Worm (Caenorhabditis elegans): ENCODE results near the gene isw-1.

Gene isw-1

DNA sequence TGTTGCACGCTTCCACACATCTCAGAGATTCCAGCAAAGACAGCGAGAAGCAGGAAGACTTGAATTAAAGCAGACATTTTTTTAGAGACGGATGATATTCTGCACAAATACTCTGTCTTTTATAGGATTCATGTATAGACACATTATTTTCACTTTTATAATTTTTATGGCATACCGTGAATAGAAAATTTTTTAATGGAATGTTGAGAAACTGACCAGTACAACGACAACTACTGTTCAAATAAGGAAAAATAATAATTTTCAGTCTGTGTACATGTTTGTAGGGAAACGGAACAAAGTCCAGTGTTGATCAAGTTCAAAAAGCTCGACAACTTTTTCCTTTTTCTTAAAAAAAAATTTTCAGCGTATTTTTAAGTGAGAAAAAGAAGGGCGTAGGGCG is 26.7 kb upstream of the isw-1 start, which contains the start of gene Y102E9.6:
TSS of gene Y102E9.6 (minus strand) at position 101 of the 400 bp plus-strand sequence.
- TF ChIP-seq efl-1 (optimal IDR thresholded peaks at IDR 0.05) (no peak), efl-1 (GFP tag; optimal IDR thresholded peaks at IDR 0.05 in 1 of 2) (peak in 1 of 2 experiments; percentile 68), unc-130 (tag; optimal IDR thresholded peaks at IDR 0.05) (no peak)

DNA sequence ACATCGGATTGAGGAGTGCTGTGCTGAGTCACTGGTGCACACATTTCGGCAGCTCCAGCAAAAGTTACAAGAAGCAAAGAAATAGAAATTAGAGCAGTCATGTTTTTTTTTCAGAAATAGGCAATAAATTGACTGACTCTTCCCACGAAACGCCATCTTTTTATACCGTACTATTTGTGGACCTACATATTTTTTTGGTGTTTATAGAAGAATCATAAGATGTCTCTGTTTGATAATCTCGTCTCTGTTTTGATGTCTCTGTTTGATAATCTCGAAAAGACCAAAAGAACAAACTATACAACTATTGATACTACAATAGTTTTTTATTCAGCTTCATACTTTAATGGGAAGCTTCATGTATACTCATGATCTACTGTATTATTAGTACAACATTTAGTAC is 24.5 kb upstream of the isw-1 start, which contains the start of gene Y102E9.3:
TSS of gene Y102E9.3 (minus strand) at position 101 of the 400 bp plus-strand sequence.
- TF ChIP-seq zip-4 (GFP tag; optimal IDR thresholded peaks at IDR 0.05) (no peak), lin-15B (tag; optimal IDR thresholded peaks at IDR 0.05) (no peak), sox-4 (tag; optimal IDR thresholded peaks at IDR 0.05) (no peak), jun-1 (tag; optimal IDR thresholded peaks at IDR 0.05) (no peak), fkh-10 (GFP tag; optimal IDR thresholded peaks at IDR 0.05) (no peak), efl-3 (GFP tag; optimal IDR thresholded peaks at IDR 0.05) (no peak), nhr-84 (tag; optimal IDR thresholded peaks at IDR 0.05) (no peak), hpl-2 (GFP tag; optimal IDR thresholded peaks at IDR 0.05) (no peak), C34B4.2 (tag; optimal IDR thresholded peaks at IDR 0.05) (no peak), mdl-1 (tag; optimal IDR thresholded peaks at IDR 0.05) (no peak), alr-1 (tag; optimal IDR thresholded peaks at IDR 0.05; ENCODE audit: borderline replicate concordance) (no peak), isw-1 (GFP tag; IDR thresholded peaks at IDR 0.05) (no peak), ces-1 (GFP tag; optimal IDR thresholded peaks at IDR 0.05) (no peak), lin-13 (GFP tag; optimal IDR thresholded peaks at IDR 0.05) (no peak), ama-1 (optimal IDR thresholded peaks at IDR 0.05) (no peak), elt-3 (tag; optimal IDR thresholded peaks at IDR 0.05) (no peak), ztf-4 (tag; optimal IDR thresholded peaks at IDR 0.05) (no peak), rnt-1 (tag; optimal IDR thresholded peaks at IDR 0.05) (no peak)

- TF ChIP-seq efl-1 (optimal IDR thresholded peaks at IDR 0.05) (peak in 1 of 2 experiments; percentile 41), efl-1 (GFP tag; optimal IDR thresholded peaks at IDR 0.05 in 1 of 2) (peak; percentile 23 to 94), dpl-1 (GFP tag; optimal IDR thresholded peaks at IDR 0.05) (peak in 2 of 3 experiments; percentile 22 to 43), lir-3 (tag; optimal IDR thresholded peaks at IDR 0.05; ENCODE audit: poor library complexity) (no peak), lin-35 (GFP tag; optimal IDR thresholded peaks at IDR 0.05) (peak in 1 of 2 experiments; percentile 51), lsy-2 (tag; optimal IDR thresholded peaks at IDR 0.05) (peak in 1 of 2 experiments; percentile 3), elt-3 (tag; optimal IDR thresholded peaks at IDR 0.05) (peak in 1 of 6 experiments; percentile 12)
Observed at ce11 chrIII:6731285-6731684, 21.4 kb upstream of the isw-1 start.

ce11 chrIII:6730185-6730850 is 20.4 kb upstream of the isw-1 start, which contains the start of the genes Y102E9.5 and odr-4:
Gene Y102E9.5, minus strand, starts transcription at chrIII:6730285.
Gene odr-4, plus strand, starts transcription at chrIII:6730800.
- TF ChIP-seq pqm-1 (tag; optimal IDR thresholded peaks at IDR 0.05), result no peak
- peak; percentile 43 for TF ChIP-seq rnt-1 (tag; optimal IDR thresholded peaks at IDR 0.05)
- TF ChIP-seq fkh-8 (tag; optimal IDR thresholded peaks at IDR 0.05), result peak; percentile 23
- TF ChIP-seq hpl-2 (GFP tag; optimal IDR thresholded peaks at IDR 0.05), result no peak
- TF ChIP-seq unc-98 (GFP tag; IDR thresholded peaks at IDR 0.05), result no peak
- TF ChIP-seq nhr-47 (tag; optimal IDR thresholded peaks at IDR 0.05), result peak; percentile 17
- no peak for TF ChIP-seq nhr-20 (tag; optimal IDR thresholded peaks at IDR 0.05)
- no peak for TF ChIP-seq mab-9 (GFP tag; IDR thresholded peaks at IDR 0.05)
- TF ChIP-seq Y116A8C.19 (tag; optimal IDR thresholded peaks at IDR 0.05; ENCODE audit: borderline replicate concordance), result no peak
- no peak for TF ChIP-seq grh-1 (GFP tag; IDR thresholded peaks at IDR 0.05)
- TF ChIP-seq ceh-82 (tag; optimal IDR thresholded peaks at IDR 0.05), result no peak
- TF ChIP-seq unc-86 (tag; optimal IDR thresholded peaks at IDR 0.05), result no peak
- no peak for TF ChIP-seq nhr-28 (tag; optimal IDR thresholded peaks at IDR 0.05)
- no peak for TF ChIP-seq lin-13 (GFP tag; optimal IDR thresholded peaks at IDR 0.05)
- no peak for TF ChIP-seq ceh-63 (GFP tag; optimal IDR thresholded peaks at IDR 0.05)
- TF ChIP-seq snpc-4 (tag; optimal IDR thresholded peaks at IDR 0.05), result no peak
- no peak for TF ChIP-seq nhr-11 (tag; optimal IDR thresholded peaks at IDR 0.05)

Data from whole organism, L1 larva.